Fruit fly (Drosophila melanogaster) whole organism: ENCODE results near the gene CG14339.

Source experiments
- CG8478 ChIP-seq: fragments of >200 bp; optimal IDR thresholded peaks from 2 replicates; lab custom pipeline; 2018; ENCODE audit warnings: inconsistent platforms
- Dll ChIP-seq: fragments of >200 bp; optimal IDR thresholded peaks from 2 replicates; lab custom pipeline; 2017
- EcR ChIP-seq, 2 experiments: fragments of >200 bp; optimal IDR thresholded peaks; 2 replicates each; lab custom pipeline; 2017; ENCODE audit warnings: missing biosample characterization in 2 of 2, missing genetic modification characterization in 2 of 2, missing genetic modification reagents in 2 of 2
- pan ChIP-seq: fragments of >200 bp; optimal IDR thresholded peaks from 2 replicates; lab custom pipeline; 2017
- psq ChIP-seq: fragments of >200 bp; optimal IDR thresholded peaks from 2 replicates; lab custom pipeline; 2017
- usp ChIP-seq: fragments of >200 bp; optimal IDR thresholded peaks from 2 replicates; lab custom pipeline; 2017; ENCODE audit warnings: missing biosample characterization, missing genetic modification characterization, mixed read lengths

The CG14339 gene

DNA sequence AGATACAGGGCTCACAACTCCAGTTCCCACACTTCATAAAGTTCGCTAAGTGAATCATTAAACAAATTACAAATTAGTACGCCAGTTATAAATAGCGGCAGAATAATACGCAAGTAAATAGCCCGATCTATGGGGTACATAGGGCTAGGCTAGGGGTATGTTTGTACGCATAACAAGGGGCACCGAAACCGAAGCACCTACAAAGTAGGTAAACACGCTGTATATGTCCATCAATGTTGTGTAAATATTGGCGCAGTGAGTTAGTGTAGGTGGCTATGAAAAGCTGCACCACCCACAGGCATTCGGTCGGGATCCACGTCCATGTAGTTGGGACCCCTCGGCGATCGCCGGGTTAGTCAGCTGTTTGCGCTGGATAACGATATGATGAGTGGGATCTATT is 36.2 kb upstream of the CG14339 start:
- TF ChIP-seq usp (GFP tag; lab: Kevin White, UChicago) (no peak), pan (lab: Kevin White, UChicago) (no peak), EcR (GFP tag; optimal IDR thresholded peaks at IDR 0.05; lab: Kevin White, UChicago) (no peak), Dll (lab: Kevin White, UChicago) (no peak), psq (lab: Kevin White, UChicago) (no peak), CG8478 (no peak)

DNA sequence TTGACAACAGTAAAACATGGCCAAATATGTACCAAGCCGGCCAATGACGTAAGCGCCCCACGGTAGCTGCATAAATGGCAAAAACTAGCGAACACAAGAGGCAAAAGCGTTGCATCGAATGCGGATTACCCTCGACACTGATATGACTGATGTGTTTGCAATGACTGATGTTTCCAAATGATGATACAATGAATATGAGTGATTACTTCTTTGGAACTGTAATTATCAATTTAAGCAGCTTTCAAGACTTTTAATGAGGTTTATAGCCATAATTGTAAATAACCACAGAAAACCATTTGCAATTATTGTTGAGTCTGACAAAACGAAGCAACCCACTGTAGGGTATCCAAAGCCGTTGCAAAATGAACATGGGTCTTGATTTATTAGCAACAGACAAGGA is 34.8 kb upstream of the CG14339 start:
- no peak for TF ChIP-seq CG8478
- TF ChIP-seq pan (lab: Kevin White, UChicago): no peak
- no peak for TF ChIP-seq Dll (lab: Kevin White, UChicago)
- TF ChIP-seq usp (GFP tag; lab: Kevin White, UChicago): no peak
- TF ChIP-seq psq (lab: Kevin White, UChicago): no peak
- no peak for TF ChIP-seq EcR (GFP tag; optimal IDR thresholded peaks at IDR 0.05; lab: Kevin White, UChicago)

DNA sequence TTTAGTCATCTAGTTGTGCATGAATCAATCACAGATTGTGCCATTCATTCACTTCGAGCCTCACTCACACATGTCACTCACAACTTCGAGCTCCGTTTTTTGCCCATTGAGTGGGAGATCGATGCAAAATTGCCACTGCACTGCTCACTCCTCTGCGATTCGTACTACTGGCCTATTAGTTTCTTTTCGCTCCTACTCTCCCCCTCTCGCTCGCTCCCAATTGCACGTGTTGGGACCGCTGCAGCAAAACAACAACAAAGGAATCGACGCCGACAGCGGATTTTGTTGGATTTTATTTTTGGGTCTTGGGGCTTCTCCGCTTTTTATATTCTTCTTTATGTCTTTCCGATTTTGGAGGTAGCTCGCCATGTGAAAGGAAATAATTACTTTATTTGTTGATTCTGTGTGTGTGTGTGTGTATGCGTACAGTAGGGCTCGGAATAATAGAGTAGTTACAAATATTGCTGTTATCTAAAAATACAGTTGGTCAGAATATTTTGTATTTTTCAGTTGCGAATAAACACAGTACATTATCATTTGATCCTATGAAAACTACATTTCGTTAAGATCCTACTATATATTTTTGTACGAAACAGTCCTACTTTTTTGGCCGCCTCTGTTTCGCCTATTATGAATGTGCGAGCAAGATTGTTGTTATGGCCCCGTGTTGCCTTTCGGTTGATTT is 34.0 kb upstream of the CG14339 start:
- TF ChIP-seq CG8478 (no peak), usp (GFP tag; lab: Kevin White, UChicago) (no peak), pan (lab: Kevin White, UChicago) (no peak), Dll (lab: Kevin White, UChicago) (no peak), psq (lab: Kevin White, UChicago) (no peak), EcR (GFP tag; optimal IDR thresholded peaks at IDR 0.05; lab: Kevin White, UChicago) (no peak)

DNA sequence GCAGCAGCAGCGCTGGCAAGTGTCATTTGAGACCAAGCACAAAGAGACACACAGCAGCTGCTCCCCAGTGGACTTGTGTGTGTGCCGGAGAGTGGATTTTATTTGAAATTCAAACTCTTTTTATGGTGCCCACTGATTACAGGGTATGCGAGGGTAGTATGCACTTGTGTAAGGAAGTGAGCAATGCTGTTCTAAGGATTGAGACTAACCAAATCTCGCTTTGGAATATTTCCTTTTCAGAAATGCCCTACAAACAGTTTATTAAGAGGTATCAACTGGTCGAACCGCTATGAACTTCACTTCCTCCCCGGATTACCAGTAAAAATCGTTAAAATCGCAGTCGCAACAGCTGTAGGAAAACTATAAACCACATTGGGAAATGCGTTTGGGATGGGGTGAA is 32.6 kb upstream of the CG14339 start:
- TF ChIP-seq EcR (GFP tag; optimal IDR thresholded peaks at IDR 0.05; lab: Kevin White, UChicago): no peak
- TF ChIP-seq pan (lab: Kevin White, UChicago): peak; percentile 69

DNA sequence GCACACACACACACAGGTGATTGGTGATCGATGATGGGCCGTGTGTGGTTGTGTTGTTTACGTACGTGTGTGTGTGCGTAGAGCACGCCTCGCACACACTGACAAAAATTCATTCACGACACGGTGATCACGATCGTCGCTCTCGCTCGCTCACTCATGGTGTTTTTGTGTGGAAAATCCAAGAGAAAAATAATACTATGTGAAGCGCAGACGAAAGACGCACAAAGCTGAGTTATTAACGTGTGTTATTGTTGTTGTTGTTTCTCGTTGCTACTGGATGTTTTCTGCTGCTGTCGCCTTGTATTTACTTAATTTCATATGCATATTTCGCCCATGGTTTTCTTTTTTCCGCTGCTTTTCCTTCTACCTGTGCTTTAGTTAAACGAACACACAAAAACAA is 31.3 kb upstream of the CG14339 start:
- no peak for TF ChIP-seq EcR (GFP tag; optimal IDR thresholded peaks at IDR 0.05; lab: Kevin White, UChicago)
- no peak for TF ChIP-seq usp (GFP tag; lab: Kevin White, UChicago)
- no peak for TF ChIP-seq pan (lab: Kevin White, UChicago)
- peak; percentile 40 for TF ChIP-seq CG8478

DNA sequence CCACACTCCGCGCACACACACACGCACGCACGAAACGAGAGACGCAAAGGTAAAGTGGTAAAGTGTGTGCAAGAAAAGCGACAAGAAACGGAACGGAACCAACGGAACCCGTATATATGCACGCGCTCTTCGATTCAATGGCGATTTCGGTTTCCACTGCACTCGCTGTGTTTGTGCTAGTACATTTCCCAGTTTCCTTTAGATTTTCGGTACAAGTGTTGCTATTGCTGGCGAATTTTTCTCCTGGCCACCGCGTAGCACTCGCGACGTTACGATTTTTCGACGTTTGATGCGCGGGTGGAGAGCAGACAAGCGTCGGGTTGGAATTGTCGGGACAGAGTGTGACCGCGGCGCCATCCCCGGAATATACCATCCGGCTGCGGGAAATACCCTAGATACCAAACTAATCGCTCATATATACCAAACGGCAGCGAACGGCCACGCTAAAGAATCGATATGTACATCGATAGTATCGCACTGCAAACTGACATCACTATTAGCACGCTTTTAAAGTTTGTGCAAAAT is 30.8 kb upstream of the CG14339 start, which contains the start of the genes S and ast:
S (minus strand) TSS at position 347 of the 525 bp plus-strand sequence.
ast (plus strand) TSS at position 480 of the 525 bp plus-strand sequence.
- no peak for TF ChIP-seq psq (lab: Kevin White, UChicago)
- TF ChIP-seq EcR (GFP tag; optimal IDR thresholded peaks at IDR 0.05; lab: Kevin White, UChicago): no peak
- no peak for TF ChIP-seq Dll (lab: Kevin White, UChicago)
- TF ChIP-seq CG8478: no peak
- TF ChIP-seq pan (lab: Kevin White, UChicago): no peak
- TF ChIP-seq usp (GFP tag; lab: Kevin White, UChicago): no peak

DNA sequence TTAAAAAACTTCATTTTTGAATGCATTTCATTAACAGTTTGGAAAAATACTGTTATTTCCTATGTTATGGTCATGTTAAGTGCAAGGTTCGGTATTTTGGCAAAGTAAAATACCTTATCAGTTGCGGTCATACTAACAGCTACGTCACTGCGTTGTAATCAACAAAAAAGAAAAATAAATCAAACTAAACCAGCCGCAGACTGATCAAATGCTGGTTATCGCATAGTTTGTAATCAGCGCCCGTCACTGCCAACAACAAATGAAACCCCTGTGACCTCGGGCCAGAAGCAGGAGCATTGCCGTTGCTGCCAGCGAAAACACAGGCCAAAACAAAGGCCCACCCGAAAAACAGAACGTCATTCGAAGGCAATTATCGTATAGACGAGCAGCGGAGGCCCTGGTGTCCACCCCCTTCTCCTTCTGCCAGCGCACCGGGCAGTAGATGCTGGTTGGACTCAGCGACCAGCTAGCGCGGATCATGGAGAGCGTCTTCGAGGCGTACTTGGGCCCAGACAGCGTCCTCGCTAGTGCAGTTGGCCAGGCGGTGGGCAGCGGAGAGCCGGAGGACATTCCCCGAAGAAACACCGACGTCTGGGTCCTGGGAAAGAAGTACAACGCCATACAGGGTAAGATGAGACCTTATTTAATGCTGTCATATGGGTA is 27.4 kb upstream of the CG14339 start, which contains the start of gene Atg4a:
Atg4a (plus strand) TSS at position 110 of the 663 bp plus-strand sequence.
- TF ChIP-seq EcR (GFP tag; optimal IDR thresholded peaks at IDR 0.05; lab: Kevin White, UChicago) (no peak), usp (GFP tag; lab: Kevin White, UChicago) (no peak), CG8478 (no peak), psq (lab: Kevin White, UChicago) (no peak), pan (lab: Kevin White, UChicago) (no peak), Dll (lab: Kevin White, UChicago) (no peak)

DNA sequence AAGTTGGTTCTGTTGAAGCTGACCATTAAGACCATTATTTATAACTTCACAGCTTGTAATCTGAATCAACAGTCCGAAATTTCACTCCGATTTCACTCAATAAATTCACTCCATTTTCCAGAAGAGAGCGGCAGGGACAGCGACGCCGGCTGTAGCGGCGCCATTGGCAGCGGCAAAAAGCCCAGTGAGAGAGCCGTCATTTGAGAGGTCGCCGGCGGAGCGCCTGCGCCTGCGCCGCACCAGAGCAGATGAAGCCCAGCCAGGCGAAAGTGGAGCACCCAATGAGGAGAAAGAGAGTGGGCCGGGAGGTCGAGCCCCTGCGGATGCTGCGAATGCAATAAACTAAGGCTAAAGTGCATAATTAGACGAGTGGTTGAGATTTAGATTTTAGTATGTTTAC is 25.7 kb upstream of the CG14339 start:
- TF ChIP-seq psq (lab: Kevin White, UChicago) (no peak), pan (lab: Kevin White, UChicago) (no peak), EcR (GFP tag; optimal IDR thresholded peaks at IDR 0.05; lab: Kevin White, UChicago) (no peak), usp (GFP tag; lab: Kevin White, UChicago) (no peak), Dll (lab: Kevin White, UChicago) (no peak)

DNA sequence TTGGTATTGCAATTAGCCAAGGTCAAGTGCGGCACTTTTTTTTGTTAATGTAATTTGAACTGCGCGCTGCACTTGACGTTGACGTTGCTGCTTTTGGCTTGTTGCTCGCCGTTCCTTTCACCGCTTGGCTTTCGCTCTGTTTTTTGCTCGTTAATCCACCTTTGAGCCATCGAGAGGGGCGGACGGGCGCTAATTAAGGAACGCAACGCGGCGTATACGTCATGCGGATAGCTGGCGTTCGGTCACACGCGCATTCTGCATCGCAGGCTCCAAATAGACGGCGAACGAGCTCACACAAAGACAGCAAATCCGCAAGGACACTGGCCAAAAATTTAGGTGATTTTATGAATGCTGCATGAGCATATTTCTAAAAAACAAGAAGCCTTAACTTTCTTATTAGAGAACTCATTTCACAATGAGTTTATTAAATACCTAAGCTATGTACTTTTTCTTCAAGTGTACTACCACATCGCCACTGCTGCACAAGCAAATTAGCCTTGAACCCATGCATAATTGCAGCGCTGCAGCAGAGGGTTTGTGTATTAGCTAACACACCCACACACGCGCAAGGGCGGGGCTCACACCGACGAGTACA is 21.9 kb upstream of the CG14339 start:
- no peak for TF ChIP-seq usp (GFP tag; lab: Kevin White, UChicago)
- no peak for TF ChIP-seq psq (lab: Kevin White, UChicago)
- TF ChIP-seq EcR (GFP tag; optimal IDR thresholded peaks at IDR 0.05; lab: Kevin White, UChicago): no peak
- TF ChIP-seq CG8478: no peak
- TF ChIP-seq Dll (lab: Kevin White, UChicago): no peak
- no peak for TF ChIP-seq pan (lab: Kevin White, UChicago)

DNA sequence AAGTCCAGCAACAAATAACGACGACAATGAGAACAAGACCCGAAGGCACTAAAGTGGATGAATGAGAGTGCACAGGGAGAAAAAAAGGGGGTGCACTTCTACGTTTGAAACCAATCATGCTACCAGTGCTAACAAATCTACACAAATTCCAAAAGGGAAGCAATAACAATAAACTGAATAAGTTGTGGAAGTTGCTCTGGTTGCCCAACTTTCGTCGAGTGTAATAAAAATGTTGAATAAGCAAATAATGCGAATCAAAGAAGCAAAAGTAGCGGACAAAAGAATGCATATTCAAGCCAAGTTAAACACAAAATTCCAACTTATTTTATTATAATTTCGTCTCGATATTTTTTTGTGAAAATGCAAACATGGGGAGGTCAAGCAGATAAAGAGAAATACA is 16.7 kb upstream of the CG14339 start:
- TF ChIP-seq EcR (GFP tag; optimal IDR thresholded peaks at IDR 0.05; lab: Kevin White, UChicago) (no peak), CG8478 (no peak), psq (lab: Kevin White, UChicago) (no peak), Dll (lab: Kevin White, UChicago) (no peak), pan (lab: Kevin White, UChicago) (no peak), usp (GFP tag; lab: Kevin White, UChicago) (no peak)

DNA sequence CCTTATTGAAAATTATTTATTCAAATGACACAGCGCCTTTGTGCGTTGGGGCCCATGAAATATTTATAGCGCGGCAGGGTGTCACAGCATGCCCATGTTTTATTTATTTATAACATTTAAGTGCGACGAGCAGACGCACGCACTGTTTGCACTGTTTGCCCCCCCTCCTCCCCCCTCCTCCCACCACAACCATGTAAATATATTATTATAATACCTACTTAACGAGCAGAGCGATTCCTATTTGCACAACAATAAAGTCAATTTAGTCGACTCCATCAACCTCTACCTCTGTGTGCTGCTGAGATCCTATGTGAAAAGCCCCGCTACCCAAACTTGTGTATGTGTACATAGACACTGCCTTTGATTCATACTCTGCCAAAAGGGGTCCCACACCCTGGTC is 13.6 kb upstream of the CG14339 start:
- TF ChIP-seq pan (lab: Kevin White, UChicago) (no peak), Dll (lab: Kevin White, UChicago) (no peak), CG8478 (no peak)
